Fruit fly (Drosophila melanogaster) whole organism, prepupa: ENCODE results near the gene CG11563.
A peak's percentile ranks its signal among the peaks of the same experiment; 100 is the strongest.

Source experiments
- CG10631 ChIP-seq: fragments of 200-800 bp; sonication (Bioruptor generic); optimal IDR thresholded peaks from 2 replicates; lab custom pipeline; 2016; ENCODE audit warnings: missing biosample characterization, missing genetic modification characterization
- CG10669 ChIP-seq: fragments of 200-800 bp; sonication (Bioruptor generic); optimal IDR thresholded peaks from 3 replicates; lab custom pipeline; 2018; ENCODE audit warnings: missing biosample characterization, mild to moderate bottlenecking, missing genetic modification characterization, moderate library complexity
- CG11762 ChIP-seq: fragments of 200-800 bp; sonication (Bioruptor generic); optimal IDR thresholded peaks from 3 replicates; lab custom pipeline; 2016; ENCODE audit warnings: missing biosample characterization, missing genetic modification characterization; ENCODE audit not compliant: insufficient read depth
- CG11902 ChIP-seq: fragments of 200-800 bp; sonication (Bioruptor generic); optimal IDR thresholded peaks from 3 replicates; lab custom pipeline; 2016; ENCODE audit warnings: missing biosample characterization, missing genetic modification characterization
- CG15336 ChIP-seq: fragments of 200-800 bp; sonication (Bioruptor generic); IDR thresholded peaks from 2 replicates; pipeline ENCODE4 v1.3.6; 2022; ENCODE audit warnings: missing biosample characterization, missing genetic modification characterization
- CG1621 ChIP-seq: fragments of 200-800 bp; sonication (Bioruptor generic); optimal IDR thresholded peaks from 3 replicates; lab custom pipeline; 2018; ENCODE audit warnings: missing biosample characterization, mild to moderate bottlenecking, missing genetic modification characterization
- CG16779 ChIP-seq: fragments of 200-800 bp; sonication (Bioruptor generic); optimal IDR thresholded peaks from 3 replicates; lab custom pipeline; 2017; ENCODE audit warnings: missing biosample characterization, mild to moderate bottlenecking, missing genetic modification characterization
- CG31627 ChIP-seq: fragments of 200-800 bp; sonication (Bioruptor generic); optimal IDR thresholded peaks from 3 replicates; lab custom pipeline; 2016; ENCODE audit warnings: missing biosample characterization, missing genetic modification characterization
- CG32006 ChIP-seq: fragments of 200-800 bp; sonication (Bioruptor generic); optimal IDR thresholded peaks from 3 replicates; lab custom pipeline; 2017; ENCODE audit warnings: missing biosample characterization, mild to moderate bottlenecking, missing genetic modification characterization
- CG34406 ChIP-seq: fragments of 200-800 bp; sonication (Bioruptor generic); optimal IDR thresholded peaks from 3 replicates; lab custom pipeline; 2016; ENCODE audit warnings: missing biosample characterization, missing genetic modification characterization
- CG4318 ChIP-seq: fragments of 200-800 bp; sonication (Bioruptor generic); optimal IDR thresholded peaks from 3 replicates; lab custom pipeline; 2017; ENCODE audit warnings: missing biosample characterization, mild to moderate bottlenecking, missing genetic modification characterization
- CG6163 ChIP-seq: fragments of 200-800 bp; sonication (Bioruptor generic); IDR thresholded peaks from 3 replicates; pipeline ENCODE4 v1.3.6; 2022; ENCODE audit warnings: missing biosample characterization, missing genetic modification characterization
- CG6276 ChIP-seq: fragments of 200-800 bp; sonication (Bioruptor generic); optimal IDR thresholded peaks from 2 replicates; lab custom pipeline; 2017; ENCODE audit warnings: missing biosample characterization, mild to moderate bottlenecking, missing genetic modification characterization
- CG6792 ChIP-seq: fragments of 200-800 bp; sonication (Bioruptor generic); optimal IDR thresholded peaks from 3 replicates; lab custom pipeline; 2016; ENCODE audit warnings: missing biosample characterization, missing genetic modification characterization
- CG6808 ChIP-seq: fragments of 200-800 bp; sonication (Bioruptor generic); optimal IDR thresholded peaks from 3 replicates; lab custom pipeline; 2017; ENCODE audit warnings: missing biosample characterization, missing genetic modification characterization, mild to moderate bottlenecking, moderate library complexity, missing genetic modification reagents
- CG6854 ChIP-seq: fragments of 200-800 bp; sonication (Bioruptor generic); optimal IDR thresholded peaks from 2 replicates; lab custom pipeline; 2017; ENCODE audit warnings: missing biosample characterization, mild to moderate bottlenecking, missing genetic modification characterization
- CG7368 ChIP-seq: fragments of 200-800 bp; sonication (Bioruptor generic); optimal IDR thresholded peaks from 3 replicates; lab custom pipeline; 2016; ENCODE audit warnings: missing biosample characterization, missing genetic modification characterization
- CG8119 ChIP-seq: fragments of 200-800 bp; sonication (Bioruptor generic); IDR thresholded peaks from 3 replicates; pipeline ENCODE4 v1.3.6; 2022; ENCODE audit warnings: missing biosample characterization, missing genetic modification characterization
- CG8319 ChIP-seq: fragments of 200-800 bp; sonication (Bioruptor generic); optimal IDR thresholded peaks from 3 replicates; lab custom pipeline; 2016; ENCODE audit warnings: missing biosample characterization, missing genetic modification characterization
- Eip75B ChIP-seq: fragments of 200-800 bp; sonication (Bioruptor generic); optimal IDR thresholded peaks from 3 replicates; lab custom pipeline; 2016; ENCODE audit warnings: missing biosample characterization, missing genetic modification characterization
- Eip78C ChIP-seq: fragments of 200-800 bp; sonication (Bioruptor generic); peaks from one replicate; lab custom pipeline; 2016; ENCODE audit warnings: missing biosample characterization, missing genetic modification characterization
- Eip93F ChIP-seq: fragments of 200-800 bp; sonication (Bioruptor generic); optimal IDR thresholded peaks from 2 replicates; lab custom pipeline; 2016; ENCODE audit warnings: missing biosample characterization, mild to moderate bottlenecking, missing genetic modification characterization
- Ets21C ChIP-seq: fragments of 200-800 bp; sonication (Bioruptor generic); optimal IDR thresholded peaks from 3 replicates; lab custom pipeline; 2016; ENCODE audit warnings: missing biosample characterization, missing genetic modification characterization
- Gug ChIP-seq: fragments of 200-800 bp; sonication (Bioruptor generic); IDR thresholded peaks from 2 replicates; pipeline ENCODE4 v1.3.6; 2022; ENCODE audit warnings: missing biosample characterization, missing genetic modification characterization
- Hr39 ChIP-seq: fragments of 200-800 bp; sonication (Bioruptor generic); optimal IDR thresholded peaks from 2 replicates; lab custom pipeline; 2016; ENCODE audit warnings: missing biosample characterization, missing genetic modification characterization
- Hr4 ChIP-seq: fragments of 200-800 bp; sonication (Bioruptor generic); optimal IDR thresholded peaks from 3 replicates; lab custom pipeline; 2016; ENCODE audit warnings: missing biosample characterization, missing genetic modification characterization
- Lpt ChIP-seq: fragments of 200-800 bp; sonication (Bioruptor generic); optimal IDR thresholded peaks from 3 replicates; lab custom pipeline; 2016; ENCODE audit warnings: missing biosample characterization, missing genetic modification characterization
- Met ChIP-seq: fragments of 200-800 bp; sonication (Bioruptor generic); optimal IDR thresholded peaks from 3 replicates; lab custom pipeline; 2016; ENCODE audit warnings: missing biosample characterization, missing genetic modification characterization
- OdsH ChIP-seq: fragments of 200-800 bp; sonication (Bioruptor generic); optimal IDR thresholded peaks from 3 replicates; lab custom pipeline; 2016; ENCODE audit warnings: missing biosample characterization, missing genetic modification characterization
- Smox ChIP-seq: fragments of 200-800 bp; sonication (Bioruptor generic); optimal IDR thresholded peaks from 3 replicates; lab custom pipeline; 2016; ENCODE audit warnings: missing biosample characterization, missing genetic modification characterization
- Sox14 ChIP-seq: fragments of 200-800 bp; sonication (Bioruptor generic); optimal IDR thresholded peaks from 3 replicates; lab custom pipeline; 2016; ENCODE audit warnings: missing biosample characterization, missing genetic modification characterization
- Sox15 ChIP-seq: fragments of 200-800 bp; sonication (Bioruptor generic); optimal IDR thresholded peaks from 3 replicates; lab custom pipeline; 2016; ENCODE audit warnings: missing biosample characterization, missing genetic modification characterization
- achi ChIP-seq: fragments of 200-800 bp; sonication (Bioruptor generic); optimal IDR thresholded peaks from 3 replicates; lab custom pipeline; 2016; ENCODE audit warnings: missing biosample characterization, missing genetic modification characterization
- cyc ChIP-seq: fragments of 200-800 bp; sonication (Bioruptor generic); optimal IDR thresholded peaks from 3 replicates; lab custom pipeline; 2016; ENCODE audit warnings: missing biosample characterization, missing genetic modification characterization
- dac ChIP-seq: fragments of 200-800 bp; sonication (Bioruptor generic); optimal IDR thresholded peaks from 2 replicates; lab custom pipeline; 2017; ENCODE audit warnings: missing biosample characterization, mild to moderate bottlenecking, missing genetic modification characterization
- dsx ChIP-seq: fragments of 200-800 bp; optimal IDR thresholded peaks from 3 replicates; lab custom pipeline; 2019; ENCODE audit warnings: missing biosample characterization, mild to moderate bottlenecking, missing genetic modification characterization, moderate library complexity; ENCODE audit not compliant: poor library complexity, severe bottlenecking
- eg ChIP-seq: fragments of 200-800 bp; sonication (Bioruptor generic); IDR thresholded peaks from 3 replicates; pipeline ENCODE4 v1.3.6; 2022; ENCODE audit warnings: missing biosample characterization, missing genetic modification characterization
- esn ChIP-seq: fragments of 200-800 bp; sonication (Bioruptor generic); optimal IDR thresholded peaks from 2 replicates; lab custom pipeline; 2016; ENCODE audit warnings: missing biosample characterization, mild to moderate bottlenecking, missing genetic modification characterization, moderate library complexity
- fd59A ChIP-seq: fragments of 200-800 bp; sonication (Bioruptor generic); optimal IDR thresholded peaks from 2 replicates; lab custom pipeline; 2017; ENCODE audit warnings: missing biosample characterization, mild to moderate bottlenecking, missing genetic modification characterization, missing genetic modification reagents
- fd85E ChIP-seq: fragments of 200-800 bp; sonication (Bioruptor generic); optimal IDR thresholded peaks from 3 replicates; lab custom pipeline; 2016; ENCODE audit warnings: missing biosample characterization, missing genetic modification characterization
- fkh ChIP-seq: fragments of 200-800 bp; sonication (Bioruptor generic); optimal IDR thresholded peaks from 3 replicates; lab custom pipeline; 2017; ENCODE audit warnings: missing biosample characterization, mild to moderate bottlenecking, missing genetic modification characterization, moderate library complexity
- lz ChIP-seq: fragments of 200-800 bp; sonication (Bioruptor generic); optimal IDR thresholded peaks from 3 replicates; lab custom pipeline; 2016; ENCODE audit warnings: missing biosample characterization, missing genetic modification characterization
- net ChIP-seq: fragments of 200-800 bp; sonication (Bioruptor generic); optimal IDR thresholded peaks from 3 replicates; lab custom pipeline; 2016; ENCODE audit warnings: missing biosample characterization, missing genetic modification characterization
- pdm3 ChIP-seq: fragments of 200-800 bp; sonication (Bioruptor generic); optimal IDR thresholded peaks from 3 replicates; lab custom pipeline; 2016; ENCODE audit warnings: missing biosample characterization, missing genetic modification characterization
- spab ChIP-seq: fragments of 200-800 bp; sonication (Bioruptor generic); optimal IDR thresholded peaks from 2 replicates; lab custom pipeline; 2017; ENCODE audit warnings: missing biosample characterization, mild to moderate bottlenecking, missing genetic modification characterization, missing genetic modification reagents
- ss ChIP-seq, 2 experiments: fragments of 200-800 bp; sonication (Bioruptor generic); optimal IDR thresholded peaks; 2 replicates in 1 of 2; 3 replicates in 1 of 2; lab custom pipeline; 2017 to 2018; ENCODE audit warnings: mild to moderate bottlenecking in 2 of 2, missing biosample characterization in 2 of 2, missing genetic modification characterization in 2 of 2, moderate library complexity in 1 of 2
- svp ChIP-seq: fragments of 200-800 bp; sonication (Bioruptor generic); peaks from one replicate; lab custom pipeline; 2016; ENCODE audit warnings: missing biosample characterization, missing genetic modification characterization
- topi ChIP-seq: fragments of 200-800 bp; sonication (Bioruptor generic); optimal IDR thresholded peaks from 3 replicates; lab custom pipeline; 2016; ENCODE audit warnings: missing biosample characterization, missing genetic modification characterization
- vri ChIP-seq: fragments of 200-800 bp; sonication (Bioruptor generic); optimal IDR thresholded peaks from 3 replicates; lab custom pipeline; 2016; ENCODE audit warnings: missing biosample characterization, mild to moderate bottlenecking, missing genetic modification characterization

Gene CG11563

DNA sequence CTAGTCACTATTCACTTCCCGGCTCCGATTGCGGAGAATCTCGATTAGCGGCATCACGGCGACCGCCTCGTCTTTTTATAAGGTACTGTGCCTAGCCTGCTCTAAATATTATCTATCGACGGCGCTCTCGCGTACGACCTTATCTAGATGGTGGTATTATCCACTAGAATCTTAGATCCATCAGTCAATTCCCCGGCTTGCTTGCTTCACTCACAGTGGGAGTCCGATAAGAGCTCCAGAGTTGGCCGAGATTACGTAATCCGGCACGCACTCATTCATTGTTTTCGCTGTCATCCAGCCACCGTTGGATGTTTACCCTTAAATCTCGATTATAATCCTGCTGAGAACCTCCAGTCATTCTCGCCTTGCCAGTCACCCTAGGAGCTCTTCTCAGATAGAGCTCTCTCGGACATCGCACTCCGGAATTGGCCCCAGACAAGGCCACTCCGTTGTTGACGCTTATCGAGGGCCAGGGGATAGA, 24.7 kb downstream of the CG11563 start, which contains the start of gene Smvt:
Gene Smvt, minus strand, starts transcription at position 51 of the 481 bp plus-strand sequence.
- TF ChIP-seq vri (GFP tag; lab: Kevin White, UChicago) (peak; percentile 49), fd59A (GFP tag; lab: Kevin White, UChicago) (no peak), fkh (GFP tag; lab: Kevin White, UChicago) (peak; percentile 7)
- TF ChIP-seq, all 60 proteins: peak for 2

DNA sequence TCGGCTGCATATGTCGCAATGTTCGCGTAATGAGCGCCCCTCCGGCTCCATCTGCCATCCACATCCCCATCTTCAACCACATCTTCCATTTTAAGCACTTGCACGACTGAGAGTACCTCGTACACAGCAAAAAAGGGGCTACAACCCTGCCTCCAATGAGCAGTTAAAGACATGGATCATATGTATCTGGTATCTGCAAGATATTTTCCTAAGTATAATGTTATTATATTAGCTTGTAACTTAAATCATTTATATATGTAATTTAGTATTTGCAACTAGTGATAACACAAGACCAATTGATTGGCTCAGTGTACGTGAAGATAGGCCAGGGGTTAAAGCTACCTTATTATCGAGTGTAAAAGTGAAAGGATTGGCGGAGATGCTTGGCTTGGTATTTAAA, 25.8 kb downstream of the CG11563 start:
- TF ChIP-seq fd85E (GFP tag; lab: Kevin White, UChicago) (no peak), Eip78C (peak; percentile 95), CG11762 (peak; percentile 68), CG6808 (peak; percentile 57), CG6854 (GFP tag; lab: Kevin White, UChicago) (no peak), esn (GFP tag; lab: Kevin White, UChicago) (no peak), CG32006 (peak; percentile 81), CG6276 (GFP tag; lab: Kevin White, UChicago) (peak; percentile 43), eg (GFP tag; lab: Robert Waterston, UW) (peak; percentile 74), Sox14 (GFP tag; lab: Kevin White, UChicago) (peak; percentile 34), spab (GFP tag; lab: Kevin White, UChicago) (peak; percentile 58), Met (no peak), CG7368 (GFP tag; lab: Kevin White, UChicago) (peak; percentile 54), cyc (GFP tag; lab: Kevin White, UChicago) (no peak), CG15336 (GFP tag; lab: Robert Waterston, UW) (peak; percentile 69), CG16779 (peak; percentile 31), CG6792 (peak; percentile 72), Ets21C (GFP tag; lab: Kevin White, UChicago) (no peak), CG4318 (GFP tag; lab: Kevin White, UChicago) (peak; percentile 45), CG1621 (tag; lab: Kevin White, UChicago) (peak; percentile 62), svp (GFP tag; lab: Kevin White, UChicago) (peak; percentile 69), Sox15 (GFP tag; lab: Kevin White, UChicago) (peak; percentile 57), vri (GFP tag; lab: Kevin White, UChicago) (no peak), CG10631 (GFP tag; lab: Kevin White, UChicago) (peak; percentile 68), pdm3 (GFP tag; lab: Kevin White, UChicago) (peak; percentile 68), CG6163 (GFP tag; lab: Robert Waterston, UW) (peak; percentile 80; the same call in 2 of the 3 replicates), Hr4 (GFP tag; lab: Kevin White, UChicago) (peak; percentile 84), CG11902 (GFP tag; lab: Kevin White, UChicago) (peak; percentile 45), lz (GFP tag; lab: Kevin White, UChicago) (no peak), topi (peak; percentile 28), net (GFP tag; lab: Kevin White, UChicago) (peak; percentile 67), CG31627 (GFP tag; lab: Kevin White, UChicago) (no peak), Smox (GFP tag; lab: Kevin White, UChicago) (peak; percentile 17), OdsH (GFP tag; lab: Kevin White, UChicago) (peak; percentile 75), fd59A (GFP tag; lab: Kevin White, UChicago) (peak; percentile 46), Eip75B (GFP tag; lab: Kevin White, UChicago) (peak; percentile 59), achi (GFP tag; lab: Kevin White, UChicago) (peak; percentile 78), ss (GFP tag; optimal IDR thresholded peaks at IDR 0.05; lab: Kevin White, UChicago) (peak in 1 of 2 experiments; percentile 75), CG8119 (GFP tag; lab: Robert Waterston, UW) (peak; percentile 67; the same call in 2 of the 3 replicates), Gug (GFP tag; lab: Robert Waterston, UW) (peak; percentile 62), CG8319 (GFP tag; lab: Kevin White, UChicago) (peak; percentile 31), CG34406 (GFP tag; lab: Kevin White, UChicago) (peak; percentile 60), Lpt (GFP tag; lab: Kevin White, UChicago) (peak; percentile 69), Hr39 (GFP tag; lab: Kevin White, UChicago) (no peak), CG10669 (peak; percentile 73), dsx (GFP tag; lab: Kevin White, UChicago) (no peak), Eip93F (no peak), dac (peak; percentile 35)
